Worm (Caenorhabditis elegans) whole organism, early embryonic: ENCODE data around the gene W08F4.13.
"Not testable (repeated sequence)": the region's sequence is repeated elsewhere in the genome, so short reads cannot be mapped to it uniquely, and the experiment has no call there.

Experiments used
- B0310.2 ChIP-seq: sonication (generic microtip); optimal IDR thresholded peaks from 2 replicates; lab custom pipeline; 2016; ENCODE audit warnings: mild to moderate bottlenecking, missing genetic modification characterization, missing compliant biosample characterization
- F13C5.2 ChIP-seq: sonication (generic microtip); optimal IDR thresholded peaks from 2 replicates; lab custom pipeline; 2017; ENCODE audit warnings: mild to moderate bottlenecking, missing genetic modification characterization, inconsistent platforms, missing compliant biosample characterization
- aly-1 ChIP-seq: sonication (generic microtip); optimal IDR thresholded peaks from 2 replicates; lab custom pipeline; 2016; ENCODE audit warnings: missing genetic modification characterization, missing compliant biosample characterization
- ama-1 ChIP-seq: fragments of 150-350 bp; optimal IDR thresholded peaks from 2 replicates; lab custom pipeline; 2014
- ceh-13 ChIP-seq: fragments of 200-800 bp; sonication (Bioruptor generic); optimal IDR thresholded peaks from 2 replicates; lab custom pipeline; 2018; ENCODE audit warnings: mild to moderate bottlenecking, missing genetic modification characterization, missing compliant biosample characterization
- ceh-36 ChIP-seq: sonication (generic microtip); optimal IDR thresholded peaks from 2 replicates; lab custom pipeline; 2016; ENCODE audit warnings: missing genetic modification characterization, inconsistent platforms, missing compliant biosample characterization
- ets-7 ChIP-seq: sonication (generic microtip); optimal IDR thresholded peaks from 2 replicates; lab custom pipeline; 2016; ENCODE audit warnings: missing genotype, missing genetic modification characterization, missing compliant biosample characterization
- flt-1 ChIP-seq: fragments of 200-800 bp; sonication (Bioruptor generic); IDR thresholded peaks from 2 replicates; pipeline ENCODE4 v1.3.6; 2022; ENCODE audit warnings: missing genetic modification characterization, missing compliant biosample characterization
- hmbx-1 ChIP-seq: sonication (generic microtip); optimal IDR thresholded peaks from 2 replicates; lab custom pipeline; 2016; ENCODE audit warnings: mild to moderate bottlenecking, missing genetic modification characterization, missing compliant biosample characterization
- hmg-4 ChIP-seq: fragments of 200-800 bp; sonication (Bioruptor generic); optimal IDR thresholded peaks from 2 replicates; lab custom pipeline; 2018; ENCODE audit warnings: mild to moderate bottlenecking, missing genetic modification characterization, missing compliant biosample characterization
- hnd-1 ChIP-seq: sonication (generic microtip); optimal IDR thresholded peaks from 2 replicates; lab custom pipeline; 2016; ENCODE audit warnings: missing genetic modification characterization, missing compliant biosample characterization
- pes-1 ChIP-seq: fragments of 200-800 bp; sonication (Bioruptor generic); IDR thresholded peaks from 2 replicates; pipeline ENCODE4 v1.3.6; 2022; ENCODE audit warnings: missing genetic modification reagents, missing genetic modification characterization, missing compliant biosample characterization
- scrt-1 ChIP-seq: fragments of 200-800 bp; sonication (Bioruptor generic); IDR thresholded peaks from 2 replicates; pipeline ENCODE4 v1.3.6; 2022; ENCODE audit warnings: missing genetic modification characterization, missing compliant biosample characterization
- sea-1 ChIP-seq: fragments of 200-800 bp; sonication (Bioruptor generic); conservative IDR thresholded peaks from 2 replicates; pipeline ENCODE4 v1.3.6; 2022; ENCODE audit warnings: missing genetic modification characterization, missing compliant biosample characterization
- tbx-11 ChIP-seq: fragments of 200-800 bp; sonication (Bioruptor generic); IDR thresholded peaks from 2 replicates; pipeline ENCODE4 v1.3.6; 2022; ENCODE audit warnings: missing genetic modification characterization, missing compliant biosample characterization
- tbx-37 ChIP-seq: fragments of 200-800 bp; sonication (Bioruptor generic); conservative IDR thresholded peaks from 2 replicates; pipeline ENCODE4 v1.3.6; 2022; ENCODE audit warnings: missing genetic modification reagents, missing genetic modification characterization, missing compliant biosample characterization
- tra-4 ChIP-seq: sonication (generic microtip); optimal IDR thresholded peaks from 2 replicates; lab custom pipeline; 2017; ENCODE audit warnings: missing genetic modification characterization, missing compliant biosample characterization

W08F4.13 gene

DNA sequence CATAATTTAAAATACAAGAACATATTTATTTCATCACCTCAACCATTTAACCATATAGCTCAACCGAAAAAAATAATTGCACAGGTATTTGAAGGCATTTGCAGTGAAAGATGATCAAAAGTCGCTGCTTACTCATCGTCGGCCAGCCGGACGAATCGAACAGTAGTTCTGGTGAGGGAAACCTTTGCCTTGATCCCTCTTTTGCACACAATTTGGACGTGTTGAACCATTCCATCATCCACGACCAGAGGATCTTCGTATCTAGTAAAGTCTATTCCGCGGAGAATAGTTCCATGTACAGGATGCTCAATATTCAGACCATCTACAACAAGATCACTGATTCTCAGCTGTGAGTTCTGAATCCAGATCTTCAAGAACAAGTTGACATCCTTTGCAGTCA, 2.6 kb upstream of the W08F4.13 start:
- TF ChIP-seq B0310.2 = no peak
- TF ChIP-seq hnd-1 (tag; lab: Kevin White, UChicago) = no peak
- no peak for TF ChIP-seq hmg-4
- no peak for TF ChIP-seq aly-1
- no peak for TF ChIP-seq hmbx-1
- TF ChIP-seq scrt-1 (GFP tag; lab: Robert Waterston, UW) = no peak
- no peak for TF ChIP-seq ceh-36 (tag; lab: Kevin White, UChicago)
- no peak for TF ChIP-seq tra-4
- no peak for TF ChIP-seq ama-1

DNA sequence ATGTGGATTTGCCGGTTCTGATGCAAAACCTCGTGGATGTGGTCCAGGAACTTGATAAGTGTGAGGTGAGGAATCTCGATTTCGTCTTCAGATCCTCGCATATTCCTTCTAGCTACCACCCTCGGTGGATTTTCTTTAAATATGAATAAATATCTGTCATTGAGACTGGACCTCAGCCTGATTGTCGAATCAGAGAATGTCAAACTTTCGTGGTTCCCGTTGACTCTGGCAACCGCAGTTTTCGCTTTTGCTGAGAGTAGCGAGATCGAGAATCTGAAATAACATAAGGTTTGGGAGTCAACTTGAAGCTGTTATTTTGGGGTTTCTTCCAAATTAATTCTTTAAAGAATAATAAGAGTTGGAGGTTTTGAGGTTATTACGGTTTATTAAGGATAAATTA, 1.9 kb upstream of the W08F4.13 start, which contains the start of gene fbxb-14:
fbxb-14 (minus strand) TSS at position 101 of the 400 bp plus-strand sequence.
- TF ChIP-seq pes-1 (no peak), ama-1 (no peak), hmg-4 (no peak), ceh-36 (tag; lab: Kevin White, UChicago) (no peak)

- TF ChIP-seq B0310.2 = no peak
- TF ChIP-seq ets-7 (tag; lab: Kevin White, UChicago) = no peak
- no peak for TF ChIP-seq ceh-13
- TF ChIP-seq hmg-4 = no peak
- no peak for TF ChIP-seq hnd-1 (tag; lab: Kevin White, UChicago)
- TF ChIP-seq ceh-36 (tag; lab: Kevin White, UChicago) = no peak
- no peak for TF ChIP-seq aly-1
- TF ChIP-seq hmbx-1 = no peak
- TF ChIP-seq sea-1 (GFP tag; lab: Robert Waterston, UW) = no peak
- TF ChIP-seq pes-1 = no peak
- TF ChIP-seq scrt-1 (GFP tag; lab: Robert Waterston, UW) = no peak
- TF ChIP-seq ama-1 = no peak
- no peak for TF ChIP-seq F13C5.2 (tag; lab: Kevin White, UChicago)
Observed at ce11 chrII:587533-587932, 2.9 kb downstream of the W08F4.13 start, which contains the start of gene fbxb-34. Gene fbxb-34, plus strand, starts transcription at chrII:587833.

- TF ChIP-seq flt-1 = no peak
Observed at ce11 chrII:591110-591509, 6.5 kb downstream of the W08F4.13 start, which contains the start of gene W08F4.10. Gene W08F4.10, minus strand, starts transcription at chrII:591210.

ce11 chrII:593221-593620, 8.6 kb downstream of the W08F4.13 start, which contains the start of gene W08F4.1:
Gene W08F4.1, plus strand, starts transcription at chrII:593521.
- TF ChIP-seq ama-1, tra-4, B0310.2: not testable (repeated sequence)

DNA sequence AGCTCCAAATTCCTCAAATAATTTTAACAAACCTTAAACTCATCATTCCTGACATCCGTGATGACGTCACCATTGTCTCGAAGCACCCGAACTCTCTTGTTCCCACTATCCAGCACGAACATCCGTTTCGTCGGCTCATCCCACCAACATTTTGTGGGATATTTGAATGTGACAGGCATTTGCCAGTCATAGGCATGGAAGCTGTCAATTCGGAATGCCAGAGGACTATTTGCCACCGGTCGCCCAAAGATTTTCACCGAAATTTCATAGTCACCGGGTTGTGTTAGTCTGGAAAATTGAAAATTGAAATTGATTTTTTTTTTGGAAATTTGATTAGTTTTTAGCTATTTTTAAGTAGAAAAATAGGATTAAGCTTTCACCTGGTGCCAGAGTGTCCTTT, 12.1 kb downstream of the W08F4.13 start:
- TF ChIP-seq sea-1 (GFP tag; lab: Robert Waterston, UW) (no peak), aly-1 (no peak), ceh-36 (tag; lab: Kevin White, UChicago) (no peak), flt-1 (no peak), scrt-1 (GFP tag; lab: Robert Waterston, UW) (no peak), ets-7 (tag; lab: Kevin White, UChicago) (no peak), hmg-4 (no peak), ceh-13 (no peak), ama-1 (no peak), hmbx-1 (no peak), F13C5.2 (tag; lab: Kevin White, UChicago) (no peak), B0310.2 (no peak), tra-4 (no peak), tbx-11 (no peak), hnd-1 (tag; lab: Kevin White, UChicago) (no peak), tbx-37 (GFP tag; lab: Robert Waterston, UW) (no peak), pes-1 (no peak)

- TF ChIP-seq ceh-13 (no peak), ceh-36 (tag; lab: Kevin White, UChicago) (no peak), aly-1 (no peak), B0310.2 (no peak), flt-1 (no peak), sea-1 (GFP tag; lab: Robert Waterston, UW) (no peak), hmg-4 (no peak), ama-1 (no peak), tbx-11 (no peak), ets-7 (tag; lab: Kevin White, UChicago) (no peak), tbx-37 (GFP tag; lab: Robert Waterston, UW) (no peak)
Observed at ce11 chrII:601305-601704, 16.7 kb downstream of the W08F4.13 start.

ce11 chrII:602020-602419, 17.4 kb downstream of the W08F4.13 start, which contains the start of gene nhl-3:
Gene nhl-3, minus strand, starts transcription at chrII:602120.
- TF ChIP-seq ama-1 (no peak), aly-1 (no peak), ceh-36 (tag; lab: Kevin White, UChicago) (no peak), ets-7 (tag; lab: Kevin White, UChicago) (no peak), B0310.2 (no peak), tbx-37 (GFP tag; lab: Robert Waterston, UW) (no peak), scrt-1 (GFP tag; lab: Robert Waterston, UW) (no peak), tbx-11 (no peak), hnd-1 (tag; lab: Kevin White, UChicago) (no peak), tra-4 (no peak), F13C5.2 (tag; lab: Kevin White, UChicago) (no peak), flt-1 (no peak)

ce11 chrII:602969-603368, 18.4 kb downstream of the W08F4.13 start:
- TF ChIP-seq hnd-1 (tag; lab: Kevin White, UChicago) (no peak), ets-7 (tag; lab: Kevin White, UChicago) (no peak), aly-1 (no peak), pes-1 (no peak)

DNA sequence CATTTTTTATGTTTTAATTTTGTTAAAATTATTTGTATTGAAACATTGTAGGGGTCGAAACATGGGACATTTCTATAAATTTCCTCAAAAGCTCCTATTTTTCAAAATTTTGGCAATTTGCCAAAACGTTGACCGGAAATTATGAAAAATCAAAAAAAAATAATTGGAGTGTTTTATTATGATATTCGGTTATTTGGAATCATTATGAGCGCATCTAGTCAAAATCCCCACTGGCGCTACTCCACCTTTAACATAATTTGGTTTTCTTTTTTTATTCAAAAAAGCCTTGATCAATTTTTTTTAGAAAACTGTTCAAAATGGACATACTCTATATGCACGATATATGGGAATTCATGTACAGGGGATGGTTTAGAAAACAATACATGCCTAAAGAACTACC, 20.7 kb downstream of the W08F4.13 start, which contains the start of gene W04H10.2:
W04H10.2 (plus strand) TSS at position 301 of the 400 bp plus-strand sequence.
- TF ChIP-seq hnd-1 (tag; lab: Kevin White, UChicago) = no peak
